Worm (Caenorhabditis elegans) whole organism, L4 larva: Measurements from ENCODE around the gene srlf-5.

Experiments used
- F49E8.2 ChIP-seq: sonication (generic microtip); optimal IDR thresholded peaks from 2 replicates; lab custom pipeline; 2016; ENCODE audit warnings: missing compliant biosample characterization, mild to moderate bottlenecking, missing genetic modification characterization, borderline replicate concordance
- ctbp-1 ChIP-seq: fragments of 200-800 bp; sonication (Bioruptor generic); IDR thresholded peaks from 2 replicates; pipeline ENCODE4 v1.3.6; 2022; ENCODE audit warnings: missing genetic modification reagents, missing genetic modification characterization, missing compliant biosample characterization
- lin-13 ChIP-seq: fragments of 150-350 bp; optimal IDR thresholded peaks from 2 replicates; lab custom pipeline; 2014; ENCODE audit warnings: missing biosample characterization, missing genetic modification reagents, missing genetic modification characterization
- nhr-6 ChIP-seq: fragments of 150-350 bp; optimal IDR thresholded peaks from 2 replicates; lab custom pipeline; 2014; ENCODE audit warnings: missing biosample characterization, missing genetic modification characterization
- nhr-76 ChIP-seq: fragments of 150-350 bp; optimal IDR thresholded peaks from 2 replicates; lab custom pipeline; 2014; ENCODE audit warnings: missing biosample characterization, missing genetic modification characterization
- php-3 ChIP-seq: fragments of 200-800 bp; sonication (Bioruptor generic); IDR thresholded peaks from 2 replicates; pipeline ENCODE4 v1.3.6; 2022; ENCODE audit warnings: missing genetic modification reagents, missing genetic modification characterization, missing compliant biosample characterization
- spr-3 ChIP-seq: fragments of 200-800 bp; sonication (Bioruptor generic); optimal IDR thresholded peaks from 2 replicates; lab custom pipeline; 2018; ENCODE audit warnings: mild to moderate bottlenecking, missing genetic modification characterization, missing compliant biosample characterization

DNA sequence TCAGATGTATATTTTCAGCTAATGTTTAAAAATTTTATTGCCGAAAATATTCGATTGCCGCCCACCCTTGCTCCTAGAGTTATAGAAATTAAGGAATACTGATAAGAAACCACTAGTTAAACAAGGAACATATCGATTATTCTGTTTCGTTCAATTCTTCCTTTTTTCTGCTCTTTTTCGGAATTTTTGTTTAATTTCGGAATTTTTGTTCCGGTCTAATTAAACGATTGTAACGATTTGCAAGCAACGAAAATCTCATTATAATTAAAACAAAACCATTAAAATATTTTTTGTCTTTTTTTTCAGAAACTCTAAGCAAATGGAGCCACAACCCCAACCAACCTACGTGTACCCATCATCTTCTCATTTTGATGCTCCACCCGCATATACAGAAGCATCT is 34.3 kb downstream of the srlf-5 start, which contains the start of gene K08D8.1:
- TF ChIP-seq spr-3 (GFP tag; lab: Kevin White, UChicago) (no peak), nhr-76 (tag; lab: Kevin White, UChicago) (no peak), F49E8.2 (tag; lab: Kevin White, UChicago) (no peak), php-3 (GFP tag; lab: Robert Waterston, UW) (no peak), ctbp-1 (GFP tag; lab: Robert Waterston, UW) (no peak), lin-13 (no peak), nhr-6 (tag; lab: Kevin White, UChicago) (no peak)
